Worm (Caenorhabditis elegans) whole organism, mixed stage, embryonic: ENCODE data around the gene C14F11.7.
A peak's percentile ranks its signal among the peaks of the same experiment; 100 is the strongest.

ENCODE experiments used
- M03D4.4 ChIP-seq: sonication (generic microtip); optimal IDR thresholded peaks from 2 replicates; lab custom pipeline; 2017; ENCODE audit warnings: mild to moderate bottlenecking, missing genetic modification characterization, missing compliant biosample characterization
- blmp-1 ChIP-seq: fragments of 150-350 bp; optimal IDR thresholded peaks from 2 replicates; lab custom pipeline; 2014; ENCODE audit warnings: missing biosample characterization, missing genetic modification characterization
- ceh-39 ChIP-seq: fragments of 150-350 bp; optimal IDR thresholded peaks from 2 replicates; lab custom pipeline; 2014; ENCODE audit warnings: missing biosample characterization, missing genetic modification characterization
- ceh-83 ChIP-seq: fragments of 200-800 bp; sonication (Bioruptor generic); optimal IDR thresholded peaks from 2 replicates; lab custom pipeline; 2018; ENCODE audit warnings: mild to moderate bottlenecking, missing genetic modification characterization, missing compliant biosample characterization
- ces-1 ChIP-seq: fragments of 150-350 bp; optimal IDR thresholded peaks from 2 replicates; lab custom pipeline; 2014; ENCODE audit warnings: missing biosample characterization, missing genetic modification reagents, missing genetic modification characterization
- cnd-1 ChIP-seq: fragments of 200-800 bp; sonication (Bioruptor generic); optimal IDR thresholded peaks from 2 replicates; lab custom pipeline; 2018; ENCODE audit warnings: mild to moderate bottlenecking, missing genetic modification characterization, missing compliant biosample characterization
- drap-1 ChIP-seq: fragments of 200-800 bp; sonication (Bioruptor generic); optimal IDR thresholded peaks from 3 replicates; lab custom pipeline; 2018; ENCODE audit warnings: mild to moderate bottlenecking, missing genetic modification characterization, missing compliant biosample characterization
- ham-2 ChIP-seq: fragments of 200-800 bp; sonication (Bioruptor generic); optimal IDR thresholded peaks from 2 replicates; lab custom pipeline; 2018; ENCODE audit warnings: mild to moderate bottlenecking, missing genetic modification characterization, missing compliant biosample characterization
- hlh-1 ChIP-seq: fragments of 150-350 bp; optimal IDR thresholded peaks from 2 replicates; lab custom pipeline; 2014; ENCODE audit warnings: missing biosample characterization, missing genetic modification reagents, missing genetic modification characterization
- lin-13 ChIP-seq: fragments of 150-350 bp; optimal IDR thresholded peaks from 2 replicates; lab custom pipeline; 2014; ENCODE audit warnings: missing biosample characterization, missing genetic modification characterization
- lsy-2 ChIP-seq: fragments of 150-350 bp; optimal IDR thresholded peaks from 2 replicates; lab custom pipeline; 2014; ENCODE audit warnings: missing biosample characterization, missing genetic modification characterization
- mab-5 ChIP-seq: fragments of 150-350 bp; optimal IDR thresholded peaks from 2 replicates; lab custom pipeline; 2014; ENCODE audit warnings: missing biosample characterization, missing genetic modification characterization
- mls-2 ChIP-seq: sonication (generic microtip); optimal IDR thresholded peaks from 2 replicates; lab custom pipeline; 2016; ENCODE audit warnings: mild to moderate bottlenecking, missing genetic modification characterization, moderate library complexity, missing compliant biosample characterization
- nhr-12 ChIP-seq: fragments of 150-350 bp; optimal IDR thresholded peaks from 2 replicates; lab custom pipeline; 2014; ENCODE audit warnings: missing biosample characterization, missing genetic modification characterization
- nhr-2 ChIP-seq: fragments of 150-350 bp; optimal IDR thresholded peaks from 2 replicates; lab custom pipeline; 2014; ENCODE audit warnings: missing biosample characterization, missing genetic modification characterization
- nhr-237 ChIP-seq: fragments of 150-350 bp; optimal IDR thresholded peaks from 2 replicates; lab custom pipeline; 2014; ENCODE audit warnings: missing biosample characterization, missing genetic modification characterization
- nhr-28 ChIP-seq: fragments of 150-350 bp; optimal IDR thresholded peaks from 2 replicates; lab custom pipeline; 2014; ENCODE audit warnings: missing biosample characterization, missing genetic modification characterization
- sem-2 ChIP-seq: fragments of 200-800 bp; sonication (Bioruptor generic); optimal IDR thresholded peaks from 2 replicates; lab custom pipeline; 2018; ENCODE audit warnings: mild to moderate bottlenecking, missing genetic modification characterization, missing compliant biosample characterization
- snpc-4 ChIP-seq: fragments of 150-350 bp; optimal IDR thresholded peaks from 2 replicates; lab custom pipeline; 2014; ENCODE audit warnings: missing biosample characterization, missing genetic modification characterization
- tbx-8 ChIP-seq: fragments of 200-800 bp; sonication (Bioruptor generic); optimal IDR thresholded peaks from 2 replicates; lab custom pipeline; 2018; ENCODE audit warnings: mild to moderate bottlenecking, missing genetic modification characterization, moderate library complexity, missing compliant biosample characterization
- unc-120 ChIP-seq: sonication (generic microtip); optimal IDR thresholded peaks from 2 replicates; lab custom pipeline; 2017; ENCODE audit warnings: missing genetic modification characterization, missing compliant biosample characterization; ENCODE audit not compliant: poor library complexity, severe bottlenecking
- unc-39 ChIP-seq: fragments of 150-350 bp; optimal IDR thresholded peaks from 2 replicates; lab custom pipeline; 2014; ENCODE audit warnings: missing biosample characterization, missing genetic modification characterization
- unc-62 ChIP-seq: fragments of 150-350 bp; optimal IDR thresholded peaks from 2 replicates; lab custom pipeline; 2014; ENCODE audit warnings: missing biosample characterization, missing genetic modification reagents, missing genetic modification characterization
- zip-8 ChIP-seq: fragments of 150-350 bp; optimal IDR thresholded peaks from 2 replicates; lab custom pipeline; 2014; ENCODE audit warnings: missing biosample characterization, missing genetic modification characterization
- ztf-11 ChIP-seq: fragments of 150-350 bp; optimal IDR thresholded peaks from 2 replicates; lab custom pipeline; 2014; ENCODE audit warnings: missing biosample characterization, missing genetic modification characterization

C14F11.7 gene

DNA sequence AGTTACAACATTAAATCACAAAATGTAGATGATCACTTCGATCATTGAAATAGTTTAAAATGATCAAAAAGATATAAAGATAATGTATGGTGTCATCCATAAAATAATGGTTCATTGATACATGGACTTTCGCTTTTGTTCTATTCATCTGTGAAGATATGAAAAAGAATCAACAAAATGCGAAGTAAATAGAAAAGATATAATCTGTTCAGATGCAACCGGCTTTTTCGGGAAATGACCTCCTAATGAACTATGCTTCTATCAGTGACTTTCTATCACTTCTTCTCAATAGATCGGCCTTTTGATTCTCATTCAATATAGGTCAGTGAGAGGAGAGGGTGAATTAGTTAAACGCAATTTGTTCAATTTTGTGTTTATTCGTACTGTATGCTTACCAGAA, 29.4 kb downstream of the C14F11.7 start:
- TF ChIP-seq blmp-1 (tag; lab: Kevin White, UChicago) (peak; percentile 73), ces-1 (GFP tag; lab: Kevin White, UChicago) (no peak)

DNA sequence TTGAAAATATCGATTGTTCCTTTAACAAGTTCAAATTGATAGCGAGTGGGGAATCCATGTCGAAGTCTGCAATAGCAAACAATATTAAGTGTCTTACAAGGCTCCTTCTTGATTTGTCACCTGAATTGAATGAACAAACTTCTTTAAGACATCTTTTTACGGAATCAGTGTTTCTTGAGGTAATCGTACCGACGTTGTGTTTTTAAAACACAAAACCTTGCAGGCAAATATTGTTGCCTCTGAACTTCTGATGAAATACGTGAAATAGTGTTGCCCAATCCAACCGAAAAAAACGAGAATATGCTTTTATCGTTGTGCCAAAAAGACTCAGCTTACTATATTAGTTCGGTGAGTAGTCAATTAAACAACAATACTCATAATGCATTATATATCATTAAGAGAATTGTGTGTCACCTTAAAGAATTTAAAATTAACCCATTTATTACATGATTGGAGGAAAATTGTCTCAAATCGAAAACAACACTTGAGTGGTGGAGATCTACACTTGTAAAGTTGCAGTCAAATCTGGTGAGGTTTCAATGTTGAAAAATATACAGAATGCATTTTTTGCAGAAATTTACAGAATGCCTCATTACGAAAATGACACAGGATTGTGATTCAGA, 30.3 kb downstream of the C14F11.7 start, which contains the start of the genes T25B2.4 and T13C5.3:
T25B2.4 (plus strand) TSS at position 301 of the 623 bp plus-strand sequence.
T13C5.3 (plus strand) TSS at position 573 of the 623 bp plus-strand sequence.
- TF ChIP-seq nhr-12 (tag; lab: Kevin White, UChicago) (no peak), sem-2 (no peak), hlh-1 (no peak), snpc-4 (tag; lab: Kevin White, UChicago) (no peak), ceh-39 (tag; lab: Kevin White, UChicago) (no peak), lin-13 (tag; lab: Kevin White, UChicago) (no peak), mab-5 (no peak), ceh-83 (GFP tag; lab: Kevin White, UChicago) (no peak), unc-62 (GFP tag; lab: Kevin White, UChicago) (no peak)

DNA sequence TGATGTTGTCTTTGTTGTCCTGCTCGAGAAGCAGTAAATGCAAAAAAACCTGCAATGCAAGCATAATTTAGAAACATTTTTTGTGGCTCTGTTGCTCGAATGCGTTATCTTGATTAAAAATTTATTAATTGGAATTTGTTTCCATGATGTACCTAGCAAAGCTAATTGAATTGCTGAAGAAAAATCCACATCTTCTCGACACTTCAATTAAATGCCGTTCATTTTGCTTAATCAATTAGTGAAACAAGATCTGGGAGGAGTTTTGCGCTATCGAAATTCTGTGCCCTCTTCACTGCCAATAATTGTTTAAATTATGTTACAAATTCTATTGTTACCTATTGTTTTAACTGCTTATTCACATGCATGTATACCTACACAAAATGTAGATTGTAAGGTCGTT, 32.5 kb downstream of the C14F11.7 start, which contains the start of gene T25B2.3:
T25B2.3 (plus strand) TSS at position 301 of the 400 bp plus-strand sequence.
- TF ChIP-seq unc-120 (tag; lab: Kevin White, UChicago) (no peak), nhr-237 (tag; lab: Kevin White, UChicago) (no peak), ces-1 (GFP tag; lab: Kevin White, UChicago) (no peak), zip-8 (tag; lab: Kevin White, UChicago) (no peak), lsy-2 (tag; lab: Kevin White, UChicago) (no peak)
- TF ChIP-seq, all 35 proteins: peak for 0

DNA sequence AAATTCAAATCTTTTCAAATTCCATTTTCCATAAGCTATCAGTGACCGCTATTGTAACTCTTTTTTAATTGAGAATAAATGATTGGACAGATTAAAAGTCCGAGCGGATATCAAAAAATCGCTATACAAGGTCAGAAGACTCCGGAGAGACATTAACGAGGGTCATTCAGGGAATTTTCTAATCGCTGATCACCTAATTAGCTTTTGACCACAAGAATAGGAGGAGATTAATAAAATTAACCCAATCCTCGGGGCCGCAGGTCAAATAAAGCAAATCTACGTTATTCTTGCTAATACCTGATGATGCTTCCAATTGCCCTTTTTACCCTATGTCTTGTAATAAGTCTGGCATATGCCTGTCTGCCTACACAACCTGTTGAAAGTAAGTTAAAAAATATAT, 34.7 kb downstream of the C14F11.7 start, which contains the start of gene T25B2.1:
T25B2.1 (plus strand) TSS at position 301 of the 400 bp plus-strand sequence.
- TF ChIP-seq snpc-4 (tag; lab: Kevin White, UChicago) = no peak
- TF ChIP-seq drap-1 = no peak
- TF ChIP-seq nhr-28 (tag; lab: Kevin White, UChicago) = no peak

DNA sequence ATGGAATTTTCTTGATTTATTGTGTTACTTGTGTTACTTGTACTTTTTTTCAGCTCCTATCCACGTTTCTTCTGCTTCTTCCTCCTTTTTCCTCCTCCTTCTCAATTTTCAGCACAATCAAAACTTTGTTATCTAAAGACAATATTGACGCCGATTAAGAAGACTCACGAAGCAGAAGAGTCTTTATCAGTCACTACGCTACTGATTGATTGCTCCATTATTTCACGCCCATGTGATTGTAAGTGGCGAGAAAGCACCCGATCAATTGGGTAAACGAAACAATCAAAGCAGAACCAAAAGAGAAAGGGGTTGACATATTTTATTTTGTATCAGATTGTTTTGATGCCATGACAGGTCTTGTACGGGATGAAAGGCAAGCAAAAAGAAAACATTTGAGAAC, 39.1 kb downstream of the C14F11.7 start, which contains the start of gene T25B2.2:
T25B2.2 (plus strand) TSS at position 392 of the 400 bp plus-strand sequence.
- TF ChIP-seq zip-8 (tag; lab: Kevin White, UChicago) (no peak), unc-39 (tag; lab: Kevin White, UChicago) (no peak), ceh-83 (GFP tag; lab: Kevin White, UChicago) (no peak), mab-5 (no peak), drap-1 (no peak), ces-1 (GFP tag; lab: Kevin White, UChicago) (no peak)

DNA sequence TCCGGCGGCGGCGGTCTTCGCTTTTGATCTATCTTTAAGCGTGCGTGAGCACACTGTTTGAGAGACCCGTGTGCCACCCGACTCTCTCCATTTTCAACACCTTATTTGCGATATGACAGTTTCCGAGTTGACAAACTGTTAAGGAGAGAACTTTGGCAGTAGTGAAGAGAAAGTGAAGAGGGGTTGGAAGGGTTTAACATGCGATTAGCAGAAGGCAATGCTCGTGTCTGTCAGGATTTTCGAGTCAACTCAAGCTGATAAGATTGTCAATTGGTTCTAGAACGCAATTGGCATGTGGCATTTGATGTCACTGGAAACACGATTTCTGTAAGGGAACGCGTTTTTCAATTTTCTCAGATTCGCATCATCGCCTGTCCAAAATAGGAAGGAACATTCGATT, 41.0 kb downstream of the C14F11.7 start:
- TF ChIP-seq mls-2 (no peak), lin-13 (tag; lab: Kevin White, UChicago) (no peak), unc-62 (GFP tag; lab: Kevin White, UChicago) (no peak), snpc-4 (tag; lab: Kevin White, UChicago) (no peak), nhr-12 (tag; lab: Kevin White, UChicago) (no peak), nhr-2 (no peak)

DNA sequence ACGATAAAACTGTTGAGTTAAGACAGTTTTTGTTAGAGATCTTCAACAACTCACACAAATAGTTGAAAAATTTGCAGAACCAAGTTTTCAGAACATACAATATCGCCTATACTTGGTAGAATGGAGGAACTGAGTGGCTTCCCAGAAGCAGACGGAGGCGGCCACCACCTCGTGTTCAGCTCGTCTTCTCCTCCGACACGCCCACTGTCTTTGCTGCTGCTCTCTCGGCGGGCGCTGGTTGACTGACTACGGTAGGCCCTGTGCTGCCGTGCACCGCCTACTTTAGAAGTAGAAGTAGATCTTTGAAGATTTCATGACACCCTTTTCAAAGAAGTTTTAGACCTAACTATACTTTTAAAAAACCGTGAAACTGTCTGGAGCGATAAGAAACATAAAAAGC, 46.3 kb downstream of the C14F11.7 start:
- TF ChIP-seq ham-2 (GFP tag; lab: Kevin White, UChicago) (no peak), tbx-8 (GFP tag; lab: Kevin White, UChicago) (no peak), nhr-28 (tag; lab: Kevin White, UChicago) (no peak), ztf-11 (no peak), M03D4.4 (tag; lab: Kevin White, UChicago) (no peak), ces-1 (GFP tag; lab: Kevin White, UChicago) (no peak), snpc-4 (tag; lab: Kevin White, UChicago) (no peak)

DNA sequence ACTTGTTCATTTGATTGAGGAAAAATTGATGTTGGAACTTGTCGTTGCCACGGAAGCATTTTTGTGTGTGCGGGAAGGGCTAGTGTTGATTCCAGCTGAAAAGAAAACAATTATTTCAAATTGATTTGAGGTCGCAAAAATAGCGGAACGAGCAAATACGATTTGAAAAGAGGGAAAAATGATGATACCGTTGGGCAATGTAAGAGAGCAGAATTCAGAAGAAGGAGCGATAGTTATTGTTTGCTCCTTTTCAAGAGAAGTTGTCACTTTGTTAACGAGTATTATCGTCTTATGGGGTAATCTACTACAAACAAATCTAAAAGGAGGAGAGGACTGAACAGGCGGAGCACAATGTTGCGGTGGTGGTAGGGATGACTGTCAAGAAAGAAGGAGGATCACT, 47.9 kb downstream of the C14F11.7 start, which contains the start of gene odd-2:
odd-2 (minus strand) TSS at position 101 of the 400 bp plus-strand sequence.
- no peak for TF ChIP-seq nhr-12 (tag; lab: Kevin White, UChicago)
- no peak for TF ChIP-seq M03D4.4 (tag; lab: Kevin White, UChicago)
- no peak for TF ChIP-seq nhr-237 (tag; lab: Kevin White, UChicago)
- TF ChIP-seq cnd-1 = no peak
- no peak for TF ChIP-seq blmp-1 (tag; lab: Kevin White, UChicago)
